Fruit fly (Drosophila melanogaster) whole organism, prepupa: ENCODE measurements around the gene Elba1.

Experiments used
- CG3032 ChIP-seq: fragments of 200-800 bp; optimal IDR thresholded peaks from 2 replicates; lab custom pipeline; 2019; ENCODE audit warnings: missing biosample characterization, mild to moderate bottlenecking, missing genetic modification characterization, moderate library complexity
- CG6854 ChIP-seq: fragments of 200-800 bp; sonication (Bioruptor generic); optimal IDR thresholded peaks from 2 replicates; lab custom pipeline; 2017; ENCODE audit warnings: missing biosample characterization, mild to moderate bottlenecking, missing genetic modification characterization
- Eip93F ChIP-seq: fragments of 200-800 bp; sonication (Bioruptor generic); optimal IDR thresholded peaks from 2 replicates; lab custom pipeline; 2016; ENCODE audit warnings: missing biosample characterization, mild to moderate bottlenecking, missing genetic modification characterization
- Ets96B ChIP-seq: fragments of 200-800 bp; optimal IDR thresholded peaks from 2 replicates; lab custom pipeline; 2019; ENCODE audit warnings: missing biosample characterization, mild to moderate bottlenecking, missing genetic modification characterization, moderate library complexity
- Hr4 ChIP-seq: fragments of 200-800 bp; sonication (Bioruptor generic); optimal IDR thresholded peaks from 3 replicates; lab custom pipeline; 2016; ENCODE audit warnings: missing biosample characterization, missing genetic modification characterization
- fd85E ChIP-seq: fragments of 200-800 bp; sonication (Bioruptor generic); optimal IDR thresholded peaks from 3 replicates; lab custom pipeline; 2016; ENCODE audit warnings: missing biosample characterization, missing genetic modification characterization
- lz ChIP-seq: fragments of 200-800 bp; sonication (Bioruptor generic); optimal IDR thresholded peaks from 3 replicates; lab custom pipeline; 2016; ENCODE audit warnings: missing biosample characterization, missing genetic modification characterization
- net ChIP-seq: fragments of 200-800 bp; sonication (Bioruptor generic); optimal IDR thresholded peaks from 3 replicates; lab custom pipeline; 2016; ENCODE audit warnings: missing biosample characterization, missing genetic modification characterization

DNA sequence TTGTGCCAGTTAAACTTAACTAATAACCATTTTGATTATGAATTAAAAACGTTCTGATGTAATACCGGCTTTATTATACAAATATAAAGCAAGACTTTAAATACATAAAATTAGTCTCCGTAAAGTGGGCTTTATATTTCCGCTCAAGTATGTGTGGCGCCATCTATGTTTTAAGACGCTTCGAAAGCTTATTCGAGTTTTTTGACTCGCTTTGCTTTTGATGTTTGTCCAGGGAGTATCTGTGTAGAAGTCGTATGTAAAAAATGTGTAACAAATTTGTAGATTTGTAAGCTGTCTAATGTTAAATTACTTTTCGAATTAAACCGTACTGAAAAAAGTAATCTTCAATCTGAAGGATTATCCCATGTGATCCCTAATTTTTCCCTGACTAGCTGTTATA is 23.3 kb downstream of the Elba1 start:
- TF ChIP-seq Hr4 (GFP tag; lab: Kevin White, UChicago) (no peak), CG3032 (tag; lab: Kevin White, UChicago) (no peak), Ets96B (tag; lab: Kevin White, UChicago) (no peak), CG6854 (GFP tag; lab: Kevin White, UChicago) (no peak), net (no peak), lz (GFP tag; lab: Kevin White, UChicago) (no peak), Eip93F (GFP tag; lab: Kevin White, UChicago) (no peak), fd85E (GFP tag; lab: Kevin White, UChicago) (no peak)
